Fruit fly (Drosophila melanogaster): ENCODE measurements around the gene CG13693.

DNA sequence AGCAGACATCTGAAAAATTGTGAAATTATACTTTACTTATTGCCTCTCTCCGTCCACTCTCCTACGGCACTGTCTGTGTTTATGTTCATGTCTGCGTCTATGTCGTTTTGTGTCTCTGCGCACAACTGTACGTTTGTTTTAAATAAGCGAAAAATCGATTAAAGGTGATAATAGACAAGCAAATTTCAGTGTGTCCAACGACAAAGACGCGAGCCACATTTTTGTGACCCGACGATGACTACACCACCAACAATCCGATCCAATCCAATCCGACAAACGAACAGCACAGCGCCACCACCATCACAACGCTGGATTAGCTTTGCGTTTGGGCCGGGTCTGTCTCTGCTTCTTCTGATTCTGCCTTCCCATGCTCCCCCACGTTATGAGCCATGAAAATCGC lies 12.3 kb downstream of the CG13693 start:
- TF ChIP-seq OdsH (GFP tag; optimal IDR thresholded peaks at IDR 0.05) (no peak), h (GFP tag; optimal IDR thresholded peaks at IDR 0.05) (no peak), sv (GFP tag; optimal IDR thresholded peaks at IDR 0.05) (no peak), N (GFP tag; optimal IDR thresholded peaks at IDR 0.05) (no peak), br (GFP tag; optimal IDR thresholded peaks at IDR 0.05) (no peak), dsf (GFP tag; optimal IDR thresholded peaks at IDR 0.05; ENCODE audit: borderline replicate concordance) (no peak), jim (GFP tag; optimal IDR thresholded peaks at IDR 0.05) (no peak), tai (GFP tag; optimal IDR thresholded peaks at IDR 0.05) (no peak), pan (optimal IDR thresholded peaks at IDR 0.05) (no peak)

Data from whole organism, wandering third instar larva.